Fruit fly (Drosophila melanogaster) whole organism, wandering third instar larva: ENCODE results near the gene Mhc.

Experiments
- Dif ChIP-seq: fragments of 200-275, 200-300 bp; sonication (Bioruptor generic); optimal IDR thresholded peaks from 2 replicates; lab custom pipeline; 2018; ENCODE audit warnings: missing biosample characterization, missing genetic modification characterization; ENCODE audit not compliant: partially characterized antibody
- Hnf4 ChIP-seq: fragments of 200-800 bp; sonication (Bioruptor generic); optimal IDR thresholded peaks from 2 replicates; lab custom pipeline; 2016; ENCODE audit warnings: missing biosample characterization, mild to moderate bottlenecking, missing genetic modification characterization
- Hr78 ChIP-seq: fragments of >200 bp; optimal IDR thresholded peaks from 2 replicates; lab custom pipeline; 2017; ENCODE audit warnings: missing biosample characterization, missing genetic modification characterization
- Mio ChIP-seq: sonication (Bioruptor generic); optimal IDR thresholded peaks from 2 replicates; lab custom pipeline; 2016; ENCODE audit warnings: missing biosample characterization, missing genetic modification characterization
- OdsH ChIP-seq: fragments of 200-800 bp; sonication (Bioruptor generic); optimal IDR thresholded peaks from 2 replicates; lab custom pipeline; 2016; ENCODE audit warnings: missing biosample characterization, mild to moderate bottlenecking, missing genetic modification characterization
- br ChIP-seq: fragments of 200-800 bp; sonication (Bioruptor generic); optimal IDR thresholded peaks from 2 replicates; lab custom pipeline; 2016; ENCODE audit warnings: missing biosample characterization, missing genetic modification characterization
- dl ChIP-seq, 2 experiments: fragments of 175-275, 200-275 bp in 1 of 2; fragments of 200-275 bp in 1 of 2; sonication (Bioruptor generic); optimal IDR thresholded peaks; lab custom pipeline; 2018; ENCODE audit warnings: mild to moderate bottlenecking in 2 of 2, missing biosample characterization in 2 of 2, missing genetic modification characterization in 2 of 2, moderate library complexity in 2 of 2; ENCODE audit not compliant: partially characterized antibody in 2 of 2, insufficient read depth in 1 of 2
- dmrt93B ChIP-seq: fragments of 200-800 bp; sonication (Bioruptor generic); optimal IDR thresholded peaks from 2 replicates; lab custom pipeline; 2018; ENCODE audit warnings: missing biosample characterization, mild to moderate bottlenecking, missing genetic modification characterization
- lola ChIP-seq: fragments of >200 bp; optimal IDR thresholded peaks from 2 replicates; lab custom pipeline; 2017; ENCODE audit warnings: missing biosample characterization, missing genetic modification characterization
- pan ChIP-seq: fragments of >200 bp; optimal IDR thresholded peaks from 2 replicates; lab custom pipeline; 2017
- psq ChIP-seq: fragments of 200-800 bp; sonication (Bioruptor generic); optimal IDR thresholded peaks from 3 replicates; lab custom pipeline; 2017; ENCODE audit warnings: missing biosample characterization, mild to moderate bottlenecking, missing genetic modification characterization, moderate library complexity
- sv ChIP-seq: fragments of 200-800 bp; sonication (Bioruptor generic); optimal IDR thresholded peaks from 3 replicates; lab custom pipeline; 2016; ENCODE audit warnings: missing biosample characterization, missing genetic modification characterization
- tai ChIP-seq: sonication (Bioruptor generic); optimal IDR thresholded peaks from 2 replicates; lab custom pipeline; 2016; ENCODE audit warnings: missing biosample characterization, missing genetic modification characterization
- usp ChIP-seq: fragments of >200 bp; optimal IDR thresholded peaks from 2 replicates; lab custom pipeline; 2017; ENCODE audit warnings: missing biosample characterization, missing genetic modification characterization

DNA sequence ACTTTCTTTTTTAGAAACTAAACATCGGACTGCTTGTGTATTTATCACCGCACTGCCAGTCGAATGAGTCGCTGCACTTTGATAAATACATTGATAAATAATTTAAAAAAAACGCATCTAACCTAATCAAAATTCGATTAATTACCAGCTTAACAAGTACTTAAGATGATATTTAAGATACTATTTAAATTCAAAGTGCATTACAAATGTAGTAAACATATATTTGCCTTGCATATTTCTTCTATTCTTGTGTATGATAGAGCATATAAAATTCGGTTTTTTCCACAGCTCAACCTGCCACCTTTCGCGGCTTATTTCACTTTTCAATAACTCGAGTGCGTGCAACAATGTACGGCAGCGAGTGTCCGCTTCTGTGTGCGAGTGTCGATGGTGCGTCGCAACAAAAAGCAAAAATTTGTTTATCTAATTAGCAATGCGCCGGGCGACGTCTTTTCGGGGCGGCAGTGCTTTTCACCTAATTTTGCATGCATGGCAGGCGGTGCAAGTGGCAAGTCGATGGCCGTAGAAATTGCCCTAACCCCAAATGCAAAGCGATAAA is 38.1 kb downstream of the Mhc start, which contains the start of gene CG13272:
- TF ChIP-seq dmrt93B (GFP tag; lab: Kevin White, UChicago) = no peak
- TF ChIP-seq Dif (GFP tag; lab: Kevin White, UChicago) = no peak
- TF ChIP-seq dl (GFP tag; optimal IDR thresholded peaks at IDR 0.05; lab: Kevin White, UChicago; ENCODE audit: insufficient read depth in 1 of 2, partially characterized antibody in 2 of 2) = no peak
- TF ChIP-seq sv (GFP tag; lab: Kevin White, UChicago) = no peak
- no peak for TF ChIP-seq Hnf4
- no peak for TF ChIP-seq usp
- no peak for TF ChIP-seq br (GFP tag; lab: Kevin White, UChicago)
- TF ChIP-seq tai (GFP tag; lab: Kevin White, UChicago) = no peak
- no peak for TF ChIP-seq pan
- no peak for TF ChIP-seq Hr78 (GFP tag; lab: Kevin White, UChicago)
- no peak for TF ChIP-seq lola (GFP tag; lab: Kevin White, UChicago)
- TF ChIP-seq OdsH = no peak
- TF ChIP-seq psq (GFP tag; lab: Kevin White, UChicago) = no peak
- TF ChIP-seq Mio = no peak
